Worm (Caenorhabditis elegans) whole organism, young adult: ENCODE results near the gene hmg-1.1.

Experiments used
- F10E7.11 ChIP-seq: sonication (generic microtip); optimal IDR thresholded peaks from 2 replicates; lab custom pipeline; 2017; ENCODE audit warnings: mild to moderate bottlenecking, missing genetic modification characterization, moderate library complexity, missing compliant biosample characterization
- F49E8.2 ChIP-seq: sonication (generic microtip); optimal IDR thresholded peaks from 3 replicates; lab custom pipeline; 2017; ENCODE audit warnings: missing genetic modification characterization, mild to moderate bottlenecking, missing compliant biosample characterization, antibody characterized with exemption, moderate library complexity; ENCODE audit not compliant: insufficient read depth
- K11D2.4 ChIP-seq: fragments of 200-800 bp; sonication (Bioruptor generic); IDR thresholded peaks from 2 replicates; pipeline ENCODE4 v1.3.6; 2022; ENCODE audit warnings: missing genetic modification reagents, missing genetic modification characterization, missing compliant biosample characterization
- K12H6.12 ChIP-seq: fragments of 200-800 bp; sonication (Bioruptor generic); optimal IDR thresholded peaks from 2 replicates; lab custom pipeline; 2018; ENCODE audit warnings: mild to moderate bottlenecking, missing genetic modification characterization, missing compliant biosample characterization
- Y67H2A.10 ChIP-seq: fragments of 200-800 bp; sonication (Bioruptor generic); conservative IDR thresholded peaks from 2 replicates; pipeline ENCODE4 v1.3.6; 2022; ENCODE audit warnings: missing genetic modification reagents, missing genetic modification characterization, missing compliant biosample characterization
- ZK185.1 ChIP-seq: sonication (generic microtip); optimal IDR thresholded peaks from 2 replicates; lab custom pipeline; 2016; ENCODE audit warnings: mild to moderate bottlenecking, missing genetic modification characterization, missing compliant biosample characterization; ENCODE audit not compliant: poor library complexity, severe bottlenecking
- atf-7 ChIP-seq: sonication (generic microtip); optimal IDR thresholded peaks from 2 replicates; lab custom pipeline; 2017; ENCODE audit warnings: mild to moderate bottlenecking, missing genetic modification characterization, missing compliant biosample characterization
- attf-3 ChIP-seq: fragments of 200-800 bp; sonication (Bioruptor generic); conservative IDR thresholded peaks from 2 replicates; pipeline ENCODE4 v1.3.6; 2022; ENCODE audit warnings: missing genetic modification reagents, missing genetic modification characterization, missing compliant biosample characterization
- attf-5 ChIP-seq: fragments of 200-800 bp; sonication (Bioruptor generic); optimal IDR thresholded peaks from 2 replicates; lab custom pipeline; 2018; ENCODE audit warnings: mild to moderate bottlenecking, missing genetic modification characterization, missing compliant biosample characterization
- bed-1 ChIP-seq: fragments of 200-800 bp; sonication (Bioruptor generic); IDR thresholded peaks from 2 replicates; pipeline ENCODE4 v1.3.6; 2022; ENCODE audit warnings: missing genetic modification reagents, missing genetic modification characterization, missing compliant biosample characterization
- bed-2 ChIP-seq: fragments of 200-800 bp; sonication (Bioruptor generic); IDR thresholded peaks from 2 replicates; pipeline ENCODE4 v1.3.6; 2022; ENCODE audit warnings: missing genetic modification reagents, missing genetic modification characterization, missing compliant biosample characterization
- ccch-3 ChIP-seq: fragments of 200-800 bp; sonication (Bioruptor generic); optimal IDR thresholded peaks from 2 replicates; lab custom pipeline; 2018; ENCODE audit warnings: mild to moderate bottlenecking, missing genetic modification characterization, missing compliant biosample characterization
- cebp-1 ChIP-seq, 2 experiments: fragments of 200-800 bp in 1 of 2; sonication (Bioruptor generic) in 1 of 2; sonication (generic microtip) in 1 of 2; IDR thresholded peaks in 1 of 2; optimal IDR thresholded peaks in 1 of 2; 2 replicates each; pipeline versions ENCODE4 v1.3.6 to Lab custom; 2017 to 2022; ENCODE audit warnings: missing compliant biosample characterization in 2 of 2, missing genetic modification characterization in 2 of 2, mild to moderate bottlenecking in 1 of 2, missing genetic modification reagents in 1 of 2, moderate library complexity in 1 of 2
- ceh-58 ChIP-seq: fragments of 200-800 bp; sonication (Bioruptor generic); IDR thresholded peaks from 2 replicates; pipeline ENCODE4 v1.3.6; 2022; ENCODE audit warnings: missing genetic modification characterization, missing compliant biosample characterization
- ceh-91 ChIP-seq: fragments of 200-800 bp; sonication (Bioruptor generic); IDR thresholded peaks from 2 replicates; pipeline ENCODE4 v1.3.6; 2022; ENCODE audit warnings: missing genetic modification reagents, missing genetic modification characterization, missing compliant biosample characterization
- chd-7 ChIP-seq: sonication (generic microtip); optimal IDR thresholded peaks from 2 replicates; lab custom pipeline; 2016; ENCODE audit warnings: mild to moderate bottlenecking, missing genetic modification characterization, moderate library complexity, missing compliant biosample characterization
- egrh-3 ChIP-seq: fragments of 200-800 bp; sonication (Bioruptor generic); IDR thresholded peaks from 2 replicates; pipeline ENCODE4 v1.3.6; 2022; ENCODE audit warnings: missing genetic modification reagents, missing genetic modification characterization, missing compliant biosample characterization
- ekl-4 ChIP-seq: fragments of 200-800 bp; sonication (Bioruptor generic); IDR thresholded peaks from 2 replicates; pipeline ENCODE4 v1.3.6; 2022; ENCODE audit warnings: missing genetic modification reagents, missing genetic modification characterization, missing compliant biosample characterization
- hmg-1.2 ChIP-seq: fragments of 200-800 bp; sonication (Bioruptor generic); IDR thresholded peaks from 2 replicates; pipeline ENCODE4 v1.3.6; 2022; ENCODE audit warnings: missing genetic modification reagents, missing genetic modification characterization, missing compliant biosample characterization
- hrde-1 ChIP-seq: sonication (generic microtip); optimal IDR thresholded peaks from 2 replicates; lab custom pipeline; 2016; ENCODE audit warnings: missing genetic modification characterization, mild to moderate bottlenecking, missing compliant biosample characterization, moderate library complexity, missing genotype, missing genetic modification reagents, borderline replicate concordance
- lin-26 ChIP-seq: fragments of 200-800 bp; sonication (Bioruptor generic); IDR thresholded peaks from 2 replicates; pipeline ENCODE4 v1.3.6; 2022; ENCODE audit warnings: missing genetic modification reagents, missing genetic modification characterization, missing compliant biosample characterization
- lin-35 ChIP-seq, 3 experiments: fragments of 150-350 bp in 2 of 3; sonication (generic microtip) in 1 of 3; optimal IDR thresholded peaks; 2 replicates each; lab custom pipeline; 2014 to 2018; ENCODE audit warnings: missing biosample characterization in 3 of 3, missing genetic modification characterization in 3 of 3, missing genetic modification reagents in 3 of 3
- lin-40 ChIP-seq: sonication (generic microtip); optimal IDR thresholded peaks from 2 replicates; lab custom pipeline; 2016; ENCODE audit warnings: missing genetic modification characterization, mild to moderate bottlenecking, missing compliant biosample characterization, missing genotype, missing genetic modification reagents
- lir-1 ChIP-seq: fragments of 200-800 bp; sonication (Bioruptor generic); conservative IDR thresholded peaks from 2 replicates; pipeline ENCODE4 v1.3.6; 2022; ENCODE audit warnings: missing genetic modification reagents, missing genetic modification characterization, missing compliant biosample characterization
- lsl-1 ChIP-seq: fragments of 200-800 bp; sonication (Bioruptor generic); optimal IDR thresholded peaks from 2 replicates; lab custom pipeline; 2018; ENCODE audit warnings: mild to moderate bottlenecking, missing genetic modification characterization, moderate library complexity, missing compliant biosample characterization
- madf-10 ChIP-seq: sonication (generic microtip); optimal IDR thresholded peaks from 2 replicates; lab custom pipeline; 2016; ENCODE audit warnings: mild to moderate bottlenecking, missing genetic modification characterization, missing compliant biosample characterization
- mel-28 ChIP-seq: sonication (generic microtip); optimal IDR thresholded peaks from 2 replicates; lab custom pipeline; 2016; ENCODE audit warnings: borderline replicate concordance, mild to moderate bottlenecking, missing genetic modification characterization, missing compliant biosample characterization
- nfya-2 ChIP-seq: fragments of 200-800 bp; sonication (Bioruptor generic); IDR thresholded peaks from 2 replicates; pipeline ENCODE4 v1.3.6; 2022; ENCODE audit warnings: missing genetic modification reagents, missing genetic modification characterization, missing compliant biosample characterization
- nhr-179 ChIP-seq: sonication (generic microtip); optimal IDR thresholded peaks from 2 replicates; lab custom pipeline; 2016; ENCODE audit warnings: mild to moderate bottlenecking, missing genetic modification characterization, missing compliant biosample characterization
- nhr-27 ChIP-seq: fragments of 200-800 bp; sonication (Bioruptor generic); optimal IDR thresholded peaks from 2 replicates; lab custom pipeline; 2018; ENCODE audit warnings: mild to moderate bottlenecking, missing genetic modification characterization, moderate library complexity, missing compliant biosample characterization
- nhr-80 ChIP-seq: sonication (generic microtip); optimal IDR thresholded peaks from 2 replicates; lab custom pipeline; 2016; ENCODE audit warnings: missing genetic modification characterization, missing compliant biosample characterization
- nhr-90 ChIP-seq: sonication (generic microtip); optimal IDR thresholded peaks from 2 replicates; lab custom pipeline; 2016; ENCODE audit warnings: missing genotype, mild to moderate bottlenecking, missing genetic modification characterization, missing compliant biosample characterization
- pbrm-1 ChIP-seq: fragments of 200-800 bp; sonication (Bioruptor generic); IDR thresholded peaks from 2 replicates; pipeline ENCODE4 v1.3.6; 2022; ENCODE audit warnings: missing genetic modification reagents, missing genetic modification characterization, missing compliant biosample characterization
- pha-4 ChIP-seq: fragments of 150-350 bp; sonication (generic microtip); optimal IDR thresholded peaks from 2 replicates; lab custom pipeline; 2014; ENCODE audit warnings: missing biosample characterization, missing genetic modification reagents, missing genetic modification characterization
- rpc-1 ChIP-seq, 2 experiments: fragments of 150-350 bp in 1 of 2; sonication (generic microtip) in 1 of 2; optimal IDR thresholded peaks; 2 replicates each; lab custom pipeline; 2014 to 2018; ENCODE audit warnings: missing biosample characterization in 1 of 2, missing genetic modification characterization in 1 of 2, missing genetic modification reagents in 1 of 2, missing genotype in 1 of 2
- sea-2 ChIP-seq: fragments of 200-800 bp; sonication (Bioruptor generic); IDR thresholded peaks from 2 replicates; pipeline ENCODE4 v1.3.6; 2022; ENCODE audit warnings: missing genetic modification characterization, missing compliant biosample characterization
- snpc-1.1 ChIP-seq: sonication (generic microtip); optimal IDR thresholded peaks from 2 replicates; lab custom pipeline; 2017; ENCODE audit warnings: missing genetic modification characterization, mild to moderate bottlenecking, missing compliant biosample characterization, antibody characterized with exemption, moderate library complexity, missing genotype, missing genetic modification reagents; ENCODE audit not compliant: insufficient read depth
- snpc-3.4 ChIP-seq: sonication (generic microtip); optimal IDR thresholded peaks from 2 replicates; lab custom pipeline; 2017; ENCODE audit warnings: missing genetic modification characterization, mild to moderate bottlenecking, missing compliant biosample characterization, antibody characterized with exemption, moderate library complexity, missing genotype, missing genetic modification reagents
- somi-1 ChIP-seq: fragments of 200-800 bp; sonication (Bioruptor generic); optimal IDR thresholded peaks from 2 replicates; lab custom pipeline; 2018; ENCODE audit warnings: mild to moderate bottlenecking, missing genetic modification characterization, missing compliant biosample characterization
- sptf-2 ChIP-seq: fragments of 200-800 bp; sonication (Bioruptor generic); optimal IDR thresholded peaks from 2 replicates; lab custom pipeline; 2018; ENCODE audit warnings: mild to moderate bottlenecking, missing genetic modification characterization, missing compliant biosample characterization
- tbx-9 ChIP-seq: sonication (generic microtip); optimal IDR thresholded peaks from 2 replicates; lab custom pipeline; 2016; ENCODE audit warnings: borderline replicate concordance, missing genetic modification characterization, inconsistent platforms, missing compliant biosample characterization
- unc-62 ChIP-seq: fragments of 150-350 bp; optimal IDR thresholded peaks from 2 replicates; lab custom pipeline; 2014; ENCODE audit warnings: missing biosample characterization, missing genetic modification reagents, missing genetic modification characterization
- zim-3 ChIP-seq: sonication (generic microtip); optimal IDR thresholded peaks from 2 replicates; lab custom pipeline; 2017; ENCODE audit warnings: mild to moderate bottlenecking, missing genetic modification characterization, moderate library complexity, missing compliant biosample characterization
- ztf-18 ChIP-seq: sonication (generic microtip); optimal IDR thresholded peaks from 2 replicates; lab custom pipeline; 2016; ENCODE audit warnings: missing genotype, mild to moderate bottlenecking, missing genetic modification characterization, missing compliant biosample characterization
- ztf-26 ChIP-seq: sonication (generic microtip); optimal IDR thresholded peaks from 2 replicates; lab custom pipeline; 2017; ENCODE audit warnings: missing genetic modification characterization, missing compliant biosample characterization
- ztf-3 ChIP-seq: fragments of 200-800 bp; sonication (Bioruptor generic); optimal IDR thresholded peaks from 2 replicates; lab custom pipeline; 2018; ENCODE audit warnings: mild to moderate bottlenecking, missing genetic modification characterization, missing compliant biosample characterization

hmg-1.1 gene

ce11 chrII:14247748-14248502 is 2.6 kb upstream of the hmg-1.1 start (continued):
- TF ChIP-seq cebp-1 (GFP tag; IDR thresholded peaks at IDR 0.05; lab: Robert Waterston, UW) (no peak), cebp-1 (tag; optimal IDR thresholded peaks at IDR 0.05; lab: Kevin White, UChicago) (peak; percentile 33), madf-10 (tag; lab: Kevin White, UChicago) (no peak), nhr-27 (no peak), bed-2 (no peak), ztf-26 (tag; lab: Kevin White, UChicago) (no peak), nhr-90 (no peak), ZK185.1 (tag; lab: Kevin White, UChicago) (no peak), sea-2 (GFP tag; lab: Robert Waterston, UW) (no peak), F49E8.2 (tag; lab: Kevin White, UChicago) (no peak), attf-3 (no peak), unc-62 (GFP tag; lab: Kevin White, UChicago) (peak; percentile 46), ztf-18 (peak; percentile 51), bed-1 (no peak), egrh-3 (peak; percentile 17; the same call in 1 of the 2 replicates), K12H6.12 (no peak), F10E7.11 (tag; lab: Kevin White, UChicago) (no peak), chd-7 (tag; lab: Kevin White, UChicago) (no peak), lsl-1 (GFP tag; lab: Kevin White, UChicago) (no peak), ceh-91 (GFP tag; lab: Robert Waterston, UW) (no peak), snpc-1.1 (no peak), lir-1 (GFP tag; lab: Robert Waterston, UW) (no peak), Y67H2A.10 (GFP tag; lab: Robert Waterston, UW) (no peak), rpc-1 (optimal IDR thresholded peaks at IDR 0.05; lab: Kevin White, UChicago) (no peak), rpc-1 (tag; optimal IDR thresholded peaks at IDR 0.05; lab: Kevin White, UChicago) (no peak), somi-1 (GFP tag; lab: Kevin White, UChicago) (no peak), snpc-3.4 (no peak), pha-4 (tag; lab: Kevin White, UChicago) (no peak), ceh-58 (GFP tag; lab: Robert Waterston, UW) (no peak), pbrm-1 (GFP tag; lab: Robert Waterston, UW) (no peak), lin-35 (GFP tag; optimal IDR thresholded peaks at IDR 0.05; lab: Kevin White, UChicago) (no peak), attf-5 (peak; percentile 29), lin-26 (no peak), lin-40 (peak; percentile 4), hrde-1 (no peak), ccch-3 (GFP tag; lab: Kevin White, UChicago) (no peak), tbx-9 (tag; lab: Kevin White, UChicago) (no peak), nhr-179 (tag; lab: Kevin White, UChicago) (no peak), hmg-1.2 (GFP tag; lab: Robert Waterston, UW) (0 out of 2 replicates have a peak, but pooled peaks have one; percentile 26), K11D2.4 (no peak), nhr-80 (tag; lab: Kevin White, UChicago) (peak; percentile 90), atf-7 (no peak), nfya-2 (GFP tag; lab: Robert Waterston, UW) (no peak), ekl-4 (GFP tag; lab: Robert Waterston, UW) (no peak), mel-28 (no peak), zim-3 (tag; lab: Kevin White, UChicago) (no peak), ztf-3 (no peak), sptf-2 (no peak)
